Fruit fly (Drosophila melanogaster): Measurements from ENCODE around the gene twf.

DNA sequence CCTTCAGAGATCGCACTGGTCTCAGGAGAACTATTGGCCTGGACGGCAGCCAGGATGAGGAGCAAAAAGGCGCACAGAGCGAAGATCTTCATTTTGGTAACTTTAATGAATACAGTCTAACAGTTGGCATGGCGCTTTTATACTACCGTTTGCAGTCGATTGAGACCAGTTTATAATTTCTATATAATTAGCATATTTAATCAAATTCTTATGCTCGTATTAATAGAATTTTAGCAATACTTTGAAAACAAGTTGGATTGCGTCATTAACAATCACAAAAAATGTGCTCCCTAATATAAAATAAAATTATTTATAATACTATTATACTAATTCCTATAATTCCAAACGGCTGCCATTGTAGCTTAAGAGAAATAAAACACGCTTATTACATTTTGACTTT, 31.9 kb downstream of the twf start, which contains the start of gene CG44215:
- no peak for TF ChIP-seq salr (GFP tag; optimal IDR thresholded peaks at IDR 0.05)
- no peak for TF ChIP-seq Gug (GFP tag; IDR thresholded peaks at IDR 0.05)
- TF ChIP-seq topi (GFP tag; optimal IDR thresholded peaks at IDR 0.05): no peak
- TF ChIP-seq Sox102F (GFP tag; optimal IDR thresholded peaks at IDR 0.05): no peak
- no peak for TF ChIP-seq fkh (GFP tag; optimal IDR thresholded peaks at IDR 0.05)
- no peak for TF ChIP-seq achi (GFP tag; optimal IDR thresholded peaks at IDR 0.05)
- no peak for TF ChIP-seq CG11762 (GFP tag; optimal IDR thresholded peaks at IDR 0.05; ENCODE audit: insufficient read depth)
- TF ChIP-seq OdsH (GFP tag; optimal IDR thresholded peaks at IDR 0.05): no peak
- no peak for TF ChIP-seq CG9139 (GFP tag; optimal IDR thresholded peaks at IDR 0.05)
- no peak for TF ChIP-seq Lpt (GFP tag; optimal IDR thresholded peaks at IDR 0.05)
- TF ChIP-seq CG6854 (GFP tag; optimal IDR thresholded peaks at IDR 0.05): no peak
- no peak for TF ChIP-seq Hr4 (GFP tag; optimal IDR thresholded peaks at IDR 0.05)
- TF ChIP-seq svp (GFP tag): no peak

Measured in whole organism, prepupa.